Fruit fly (Drosophila melanogaster): ENCODE results near the gene MME1.

The MME1 gene

DNA sequence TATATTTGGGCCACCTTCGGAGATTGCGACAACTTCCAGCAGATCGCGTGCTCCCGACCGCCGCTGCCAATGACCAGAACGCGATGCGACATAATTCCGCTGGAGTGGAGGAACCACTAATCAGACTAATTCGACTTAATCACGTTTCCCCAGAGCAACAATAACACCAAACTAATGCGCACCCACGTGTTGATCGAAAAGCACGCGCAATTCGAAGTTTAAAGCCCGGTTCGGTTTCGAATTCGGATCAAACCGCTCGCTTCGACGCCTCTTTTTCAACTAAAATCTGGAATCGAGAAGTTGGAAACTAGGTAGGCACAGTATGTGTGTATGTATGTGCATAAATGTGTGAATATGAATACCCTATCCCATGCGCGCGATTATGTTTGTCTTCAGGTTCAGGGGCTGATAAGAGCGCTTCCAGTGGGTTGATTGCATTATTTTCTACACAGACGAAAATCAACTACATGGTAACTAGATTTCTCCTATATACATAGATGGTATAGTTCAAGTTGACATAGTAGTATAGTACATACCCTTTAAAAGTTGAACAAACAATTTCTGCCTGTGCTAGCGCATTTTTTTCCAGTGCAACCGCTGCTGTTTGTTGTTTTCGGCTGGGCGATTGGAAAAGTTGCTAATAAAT is 3.6 kb upstream of the MME1 start, which contains the start of gene Gart (continued):
- TF ChIP-seq CG6765 (GFP tag; optimal IDR thresholded peaks at IDR 0.05) (peak; percentile 19), CG1602 (GFP tag; optimal IDR thresholded peaks at IDR 0.05) (peak; percentile 37), lbe (GFP tag; optimal IDR thresholded peaks at IDR 0.05) (peak; percentile 74), so (GFP tag; IDR thresholded peaks at IDR 0.05) (0 out of 3 replicates have a peak, but pooled peaks have one; percentile 18), CG9876 (GFP tag; optimal IDR thresholded peaks at IDR 0.05) (peak; percentile 59), CG1792 (GFP tag; optimal IDR thresholded peaks at IDR 0.05) (peak; percentile 75), ERR (GFP tag; optimal IDR thresholded peaks at IDR 0.05) (peak; percentile 54), ttk (GFP tag; IDR thresholded peaks at IDR 0.05) (peak; percentile 58; the same call in 1 of the 2 replicates), CG18764 (GFP tag; optimal IDR thresholded peaks at IDR 0.05) (no peak), CG2889 (GFP tag; IDR thresholded peaks at IDR 0.05) (peak; percentile 68; the same call in 2 of the 3 replicates), Ets97D (GFP tag; optimal IDR thresholded peaks at IDR 0.05) (peak; percentile 18), pho (GFP tag; optimal IDR thresholded peaks at IDR 0.05) (peak; percentile 66), CG6813 (GFP tag; optimal IDR thresholded peaks at IDR 0.05) (no peak), Hand (GFP tag; optimal IDR thresholded peaks at IDR 0.05) (peak; percentile 59), CG15514 (GFP tag; optimal IDR thresholded peaks at IDR 0.05) (no peak), CG9437 (GFP tag; optimal IDR thresholded peaks at IDR 0.05) (peak; percentile 24), CG12299 (tag; optimal IDR thresholded peaks at IDR 0.05) (peak; percentile 54), otp (GFP tag; IDR thresholded peaks at IDR 0.05) (peak; percentile 70; the same call in 2 of the 3 replicates), sens (GFP tag) (peak; percentile 92), wor (GFP tag; IDR thresholded peaks at IDR 0.05) (no peak; the same call in 1 of the 2 replicates), Taf1 (GFP tag; IDR thresholded peaks at IDR 0.05) (peak; percentile 40; the same call in 1 of the 2 replicates), CG12659 (GFP tag; optimal IDR thresholded peaks at IDR 0.05) (peak; percentile 76), Myb (GFP tag; optimal IDR thresholded peaks at IDR 0.05) (peak; percentile 53), E2f2 (GFP tag; IDR thresholded peaks at IDR 0.05) (no peak), cad (GFP tag; optimal IDR thresholded peaks at IDR 0.05) (no peak), Poxn (GFP tag; IDR thresholded peaks at IDR 0.05) (no peak), peb (GFP tag; IDR thresholded peaks at IDR 0.05) (no peak), CG5953 (GFP tag; IDR thresholded peaks at IDR 0.05) (peak; percentile 48; the same call in 1 of the 2 replicates), NC2β (GFP tag; optimal IDR thresholded peaks at IDR 0.05) (peak; percentile 13), CG31224 (GFP tag; IDR thresholded peaks at IDR 0.05) (no peak), Dp (GFP tag; optimal IDR thresholded peaks at IDR 0.05) (no peak), lola (GFP tag; optimal IDR thresholded peaks at IDR 0.05) (peak in 1 of 3 experiments; percentile 58), pfk (GFP tag; optimal IDR thresholded peaks at IDR 0.05) (no peak), sim (GFP tag; IDR thresholded peaks at IDR 0.05) (peak; percentile 60; the same call in 1 of the 2 replicates), CG11093 (GFP tag; IDR thresholded peaks at IDR 0.05) (no peak), Hr3 (GFP tag; optimal IDR thresholded peaks at IDR 0.05) (peak; percentile 55), CG1603 (tag; optimal IDR thresholded peaks at IDR 0.05) (peak; percentile 80), CG8359 (GFP tag; optimal IDR thresholded peaks at IDR 0.05; ENCODE audit: borderline replicate concordance) (no peak), CG13775 (GFP tag; optimal IDR thresholded peaks at IDR 0.05) (peak; percentile 12), Doc3 (GFP tag; IDR thresholded peaks at IDR 0.05; ENCODE audit: partially characterized antibody) (no peak), CG15011 (GFP tag; optimal IDR thresholded peaks at IDR 0.05) (no peak), Kr (GFP tag; optimal IDR thresholded peaks at IDR 0.05) (no peak), CG15696 (tag; optimal IDR thresholded peaks at IDR 0.05) (no peak), HLH54F (GFP tag; optimal IDR thresholded peaks at IDR 0.05) (peak; percentile 63), nmo (GFP tag; optimal IDR thresholded peaks at IDR 0.05) (peak; percentile 50), CG10431 (GFP tag; optimal IDR thresholded peaks at IDR 0.05) (peak; percentile 90), CG31388 (GFP tag; optimal IDR thresholded peaks at IDR 0.05) (no peak), Ada2b (GFP tag; IDR thresholded peaks at IDR 0.05) (peak; percentile 61), CG6272 (GFP tag; IDR thresholded peaks at IDR 0.05) (no peak), CG30431 (GFP tag; optimal IDR thresholded peaks at IDR 0.05) (peak; percentile 13)
